Worm (Caenorhabditis elegans): ENCODE measurements around the gene mob-1.

ce11 chrIV:11883478-11883877 is 23.1 kb downstream of the mob-1 start:
- TF ChIP-seq ztf-28 (GFP tag; IDR thresholded peaks at IDR 0.05): no peak
- TF ChIP-seq dox-1 (GFP tag; IDR thresholded peaks at IDR 0.05): no peak
- TF ChIP-seq nhr-120 (GFP tag; IDR thresholded peaks at IDR 0.05): no peak
- TF ChIP-seq T26A5.8 (tag; optimal IDR thresholded peaks at IDR 0.05): no peak
- TF ChIP-seq cebp-2 (GFP tag; IDR thresholded peaks at IDR 0.05): no peak
- TF ChIP-seq ama-1 (optimal IDR thresholded peaks at IDR 0.05): no peak
- TF ChIP-seq ama-1 (GFP tag; optimal IDR thresholded peaks at IDR 0.05): no peak
- TF ChIP-seq unc-62 (GFP tag; optimal IDR thresholded peaks at IDR 0.05): no peak
- no peak for TF ChIP-seq snpc-4 (GFP tag; optimal IDR thresholded peaks at IDR 0.05)
- no peak for TF ChIP-seq snpc-4 (tag; optimal IDR thresholded peaks at IDR 0.05)
- TF ChIP-seq unc-130 (GFP tag; optimal IDR thresholded peaks at IDR 0.05): no peak
- no peak for TF ChIP-seq ekl-4 (GFP tag; IDR thresholded peaks at IDR 0.05)
- no peak for TF ChIP-seq lin-35 (GFP tag; optimal IDR thresholded peaks at IDR 0.05)
